Fruit fly (Drosophila melanogaster): ENCODE results near the gene CG42505.

- TF ChIP-seq Blimp-1 (GFP tag; optimal IDR thresholded peaks at IDR 0.05) = no peak
- TF ChIP-seq fkh (GFP tag; optimal IDR thresholded peaks at IDR 0.05) = no peak
- TF ChIP-seq CG34406 (GFP tag; optimal IDR thresholded peaks at IDR 0.05) = no peak
- TF ChIP-seq CG10669 (GFP tag; optimal IDR thresholded peaks at IDR 0.05) = no peak
- no peak for TF ChIP-seq CG6792 (GFP tag; optimal IDR thresholded peaks at IDR 0.05)
- TF ChIP-seq Smox (GFP tag; optimal IDR thresholded peaks at IDR 0.05) = no peak
- TF ChIP-seq CG8319 (GFP tag; optimal IDR thresholded peaks at IDR 0.05) = no peak
- no peak for TF ChIP-seq OdsH (GFP tag; optimal IDR thresholded peaks at IDR 0.05)
Measured at dm6 chr3R:11984441-11984840, 47.1 kb downstream of the CG42505 start, which contains the start of gene CG3397.

All from whole organism, prepupa.